Worm (Caenorhabditis elegans) whole organism, young adult: ENCODE data around the gene Y15E3A.3.

Source experiments
- B0035.1 ChIP-seq: sonication (generic microtip); optimal IDR thresholded peaks from 2 replicates; lab custom pipeline; 2016; ENCODE audit warnings: missing genetic modification characterization, mild to moderate bottlenecking, missing compliant biosample characterization, missing genotype, missing genetic modification reagents
- B0336.3 ChIP-seq: fragments of 200-800 bp; sonication (Bioruptor generic); IDR thresholded peaks from 2 replicates; pipeline ENCODE4 v1.3.6; 2022; ENCODE audit warnings: missing genetic modification characterization, missing compliant biosample characterization
- C06A6.2 ChIP-seq: fragments of 200-800 bp; sonication (Bioruptor generic); conservative IDR thresholded peaks from 2 replicates; pipeline ENCODE4 v1.3.6; 2022; ENCODE audit warnings: missing genetic modification characterization, missing compliant biosample characterization
- C17E4.6 ChIP-seq: fragments of 200-800 bp; sonication (Bioruptor generic); IDR thresholded peaks from 2 replicates; pipeline ENCODE4 v1.3.6; 2022; ENCODE audit warnings: missing genetic modification reagents, missing genetic modification characterization, missing compliant biosample characterization
- T07F8.4 ChIP-seq: sonication (generic microtip); optimal IDR thresholded peaks from 2 replicates; lab custom pipeline; 2016; ENCODE audit warnings: mild to moderate bottlenecking, missing genetic modification characterization, moderate library complexity, missing compliant biosample characterization
- Y53F4B.3 ChIP-seq: fragments of 200-800 bp; sonication (Bioruptor generic); IDR thresholded peaks from 2 replicates; pipeline ENCODE4 v1.3.6; 2022; ENCODE audit warnings: missing genetic modification reagents, missing genetic modification characterization, missing compliant biosample characterization
- Y53G8AR.9 ChIP-seq: fragments of 200-800 bp; sonication (Bioruptor generic); conservative IDR thresholded peaks from 2 replicates; pipeline ENCODE4 v1.3.6; 2022; ENCODE audit warnings: missing genetic modification reagents, missing genetic modification characterization, missing compliant biosample characterization
- aptf-3 ChIP-seq: fragments of 200-800 bp; sonication (Bioruptor generic); IDR thresholded peaks from 2 replicates; pipeline ENCODE4 v1.3.6; 2022; ENCODE audit warnings: missing genetic modification characterization, missing compliant biosample characterization
- atf-7 ChIP-seq: sonication (generic microtip); optimal IDR thresholded peaks from 2 replicates; lab custom pipeline; 2017; ENCODE audit warnings: mild to moderate bottlenecking, missing genetic modification characterization, missing compliant biosample characterization
- attf-5 ChIP-seq: fragments of 200-800 bp; sonication (Bioruptor generic); optimal IDR thresholded peaks from 2 replicates; lab custom pipeline; 2018; ENCODE audit warnings: mild to moderate bottlenecking, missing genetic modification characterization, missing compliant biosample characterization
- bed-2 ChIP-seq: fragments of 200-800 bp; sonication (Bioruptor generic); IDR thresholded peaks from 2 replicates; pipeline ENCODE4 v1.3.6; 2022; ENCODE audit warnings: missing genetic modification reagents, missing genetic modification characterization, missing compliant biosample characterization
- ceh-100 ChIP-seq: fragments of 200-800 bp; sonication (Bioruptor generic); IDR thresholded peaks from 2 replicates; pipeline ENCODE4 v1.3.6; 2022; ENCODE audit warnings: missing genetic modification reagents, missing genetic modification characterization, missing compliant biosample characterization
- ceh-79 ChIP-seq: sonication (generic microtip); optimal IDR thresholded peaks from 2 replicates; lab custom pipeline; 2017; ENCODE audit warnings: mild to moderate bottlenecking, missing genetic modification characterization, missing compliant biosample characterization
- ceh-91 ChIP-seq: fragments of 200-800 bp; sonication (Bioruptor generic); IDR thresholded peaks from 2 replicates; pipeline ENCODE4 v1.3.6; 2022; ENCODE audit warnings: missing genetic modification reagents, missing genetic modification characterization, missing compliant biosample characterization
- chd-7 ChIP-seq: sonication (generic microtip); optimal IDR thresholded peaks from 2 replicates; lab custom pipeline; 2016; ENCODE audit warnings: mild to moderate bottlenecking, missing genetic modification characterization, moderate library complexity, missing compliant biosample characterization
- dpff-1 ChIP-seq: sonication (generic microtip); optimal IDR thresholded peaks from 2 replicates; lab custom pipeline; 2017; ENCODE audit warnings: mild to moderate bottlenecking, missing genetic modification characterization, missing compliant biosample characterization
- dpl-1 ChIP-seq: fragments of 150-350 bp; optimal IDR thresholded peaks from 2 replicates; lab custom pipeline; 2014; ENCODE audit warnings: missing biosample characterization, missing genetic modification reagents, missing genetic modification characterization
- ekl-4 ChIP-seq: fragments of 200-800 bp; sonication (Bioruptor generic); IDR thresholded peaks from 2 replicates; pipeline ENCODE4 v1.3.6; 2022; ENCODE audit warnings: missing genetic modification reagents, missing genetic modification characterization, missing compliant biosample characterization
- hlh-12 ChIP-seq: sonication (generic microtip); optimal IDR thresholded peaks from 2 replicates; lab custom pipeline; 2016; ENCODE audit warnings: missing genetic modification characterization, missing compliant biosample characterization
- hlh-26 ChIP-seq: fragments of 200-800 bp; sonication (Bioruptor generic); conservative IDR thresholded peaks from 2 replicates; pipeline ENCODE4 v1.3.6; 2022; ENCODE audit warnings: missing genetic modification reagents, missing genetic modification characterization, missing compliant biosample characterization
- hmg-1.2 ChIP-seq: fragments of 200-800 bp; sonication (Bioruptor generic); IDR thresholded peaks from 2 replicates; pipeline ENCODE4 v1.3.6; 2022; ENCODE audit warnings: missing genetic modification reagents, missing genetic modification characterization, missing compliant biosample characterization
- hmg-20 ChIP-seq: fragments of 200-800 bp; sonication (Bioruptor generic); IDR thresholded peaks from 2 replicates; pipeline ENCODE4 v1.3.6; 2022; ENCODE audit warnings: missing genetic modification reagents, missing genetic modification characterization, missing compliant biosample characterization
- hsf-1 ChIP-seq: fragments of 200-800 bp; sonication (Bioruptor generic); IDR thresholded peaks from 2 replicates; pipeline ENCODE4 v1.3.6; 2022; ENCODE audit warnings: missing genetic modification reagents, missing genetic modification characterization, missing compliant biosample characterization
- let-526 ChIP-seq: fragments of 200-800 bp; sonication (Bioruptor generic); IDR thresholded peaks from 2 replicates; pipeline ENCODE4 v1.3.6; 2022; ENCODE audit warnings: missing genetic modification reagents, missing genetic modification characterization, missing compliant biosample characterization
- let-607 ChIP-seq, 2 experiments: fragments of 200-800 bp in 1 of 2; sonication (Bioruptor generic) in 1 of 2; sonication (generic microtip) in 1 of 2; optimal IDR thresholded peaks; 2 replicates each; lab custom pipeline; 2016 to 2018; ENCODE audit warnings: mild to moderate bottlenecking in 2 of 2, missing compliant biosample characterization in 2 of 2, missing genetic modification characterization in 2 of 2, moderate library complexity in 2 of 2, missing genotype in 1 of 2
- lin-26 ChIP-seq: fragments of 200-800 bp; sonication (Bioruptor generic); IDR thresholded peaks from 2 replicates; pipeline ENCODE4 v1.3.6; 2022; ENCODE audit warnings: missing genetic modification reagents, missing genetic modification characterization, missing compliant biosample characterization
- lin-35 ChIP-seq, 3 experiments: fragments of 150-350 bp in 2 of 3; sonication (generic microtip) in 1 of 3; optimal IDR thresholded peaks; 2 replicates each; lab custom pipeline; 2014 to 2018; ENCODE audit warnings: missing biosample characterization in 3 of 3, missing genetic modification characterization in 3 of 3, missing genetic modification reagents in 3 of 3
- lin-40 ChIP-seq: sonication (generic microtip); optimal IDR thresholded peaks from 2 replicates; lab custom pipeline; 2016; ENCODE audit warnings: missing genetic modification characterization, mild to moderate bottlenecking, missing compliant biosample characterization, missing genotype, missing genetic modification reagents
- lsl-1 ChIP-seq: fragments of 200-800 bp; sonication (Bioruptor generic); optimal IDR thresholded peaks from 2 replicates; lab custom pipeline; 2018; ENCODE audit warnings: mild to moderate bottlenecking, missing genetic modification characterization, moderate library complexity, missing compliant biosample characterization
- lsy-27 ChIP-seq: sonication (generic microtip); optimal IDR thresholded peaks from 2 replicates; lab custom pipeline; 2017; ENCODE audit warnings: missing genetic modification characterization, mild to moderate bottlenecking, missing compliant biosample characterization, antibody characterized with exemption, missing genotype, borderline replicate concordance; ENCODE audit not compliant: insufficient read depth
- madf-3 ChIP-seq: fragments of 200-800 bp; sonication (Bioruptor generic); IDR thresholded peaks from 2 replicates; pipeline ENCODE4 v1.3.6; 2022; ENCODE audit warnings: missing genetic modification reagents, missing genetic modification characterization, missing compliant biosample characterization
- madf-6 ChIP-seq: fragments of 200-800 bp; sonication (Bioruptor generic); IDR thresholded peaks from 2 replicates; pipeline ENCODE4 v1.3.6; 2022; ENCODE audit warnings: missing genetic modification reagents, missing genetic modification characterization, missing compliant biosample characterization
- madf-8 ChIP-seq: fragments of 200-800 bp; sonication (Bioruptor generic); conservative IDR thresholded peaks from 2 replicates; pipeline ENCODE4 v1.3.6; 2022; ENCODE audit warnings: missing genetic modification reagents, missing genetic modification characterization, missing compliant biosample characterization
- mcd-1 ChIP-seq: fragments of 200-800 bp; sonication (Bioruptor generic); IDR thresholded peaks from 2 replicates; pipeline ENCODE4 v1.3.6; 2022; ENCODE audit warnings: missing genetic modification reagents, missing genetic modification characterization, missing compliant biosample characterization
- mel-28 ChIP-seq: sonication (generic microtip); optimal IDR thresholded peaks from 2 replicates; lab custom pipeline; 2016; ENCODE audit warnings: borderline replicate concordance, mild to moderate bottlenecking, missing genetic modification characterization, missing compliant biosample characterization
- nfyb-1 ChIP-seq: fragments of 200-800 bp; sonication (Bioruptor generic); IDR thresholded peaks from 2 replicates; pipeline ENCODE4 v1.3.6; 2022; ENCODE audit warnings: missing genetic modification reagents, missing genetic modification characterization, missing compliant biosample characterization
- nhr-27 ChIP-seq: fragments of 200-800 bp; sonication (Bioruptor generic); optimal IDR thresholded peaks from 2 replicates; lab custom pipeline; 2018; ENCODE audit warnings: mild to moderate bottlenecking, missing genetic modification characterization, moderate library complexity, missing compliant biosample characterization
- rec-8 ChIP-seq, 2 experiments: sonication (generic microtip); optimal IDR thresholded peaks; 2 replicates each; lab custom pipeline; 2016; ENCODE audit warnings: mild to moderate bottlenecking in 2 of 2, missing genetic modification characterization in 2 of 2, missing genetic modification reagents in 2 of 2, missing genotype in 2 of 2, missing biosample characterization in 1 of 2, missing compliant biosample characterization in 1 of 2, moderate library complexity in 1 of 2
- rpc-1 ChIP-seq, 2 experiments: fragments of 150-350 bp in 1 of 2; sonication (generic microtip) in 1 of 2; optimal IDR thresholded peaks; 2 replicates each; lab custom pipeline; 2014 to 2018; ENCODE audit warnings: missing biosample characterization in 1 of 2, missing genetic modification characterization in 1 of 2, missing genetic modification reagents in 1 of 2, missing genotype in 1 of 2
- snpc-1.1 ChIP-seq: sonication (generic microtip); optimal IDR thresholded peaks from 2 replicates; lab custom pipeline; 2017; ENCODE audit warnings: missing genetic modification characterization, mild to moderate bottlenecking, missing compliant biosample characterization, antibody characterized with exemption, moderate library complexity, missing genotype, missing genetic modification reagents; ENCODE audit not compliant: insufficient read depth
- snpc-1.3 ChIP-seq: sonication (generic microtip); optimal IDR thresholded peaks from 2 replicates; lab custom pipeline; 2017; ENCODE audit warnings: missing genetic modification characterization, mild to moderate bottlenecking, missing compliant biosample characterization, antibody characterized with exemption, moderate library complexity, missing genotype, missing genetic modification reagents; ENCODE audit not compliant: insufficient read depth
- somi-1 ChIP-seq: fragments of 200-800 bp; sonication (Bioruptor generic); optimal IDR thresholded peaks from 2 replicates; lab custom pipeline; 2018; ENCODE audit warnings: mild to moderate bottlenecking, missing genetic modification characterization, missing compliant biosample characterization
- tlf-1 ChIP-seq: fragments of 200-800 bp; sonication (Bioruptor generic); optimal IDR thresholded peaks from 2 replicates; lab custom pipeline; 2018; ENCODE audit warnings: mild to moderate bottlenecking, missing genetic modification characterization, missing compliant biosample characterization
- xnd-1 ChIP-seq: sonication (generic microtip); optimal IDR thresholded peaks from 2 replicates; lab custom pipeline; 2016; ENCODE audit warnings: missing genotype, missing genetic modification reagents, missing genetic modification characterization, missing compliant biosample characterization
- ztf-22 ChIP-seq: fragments of 200-800 bp; sonication (Bioruptor generic); optimal IDR thresholded peaks from 2 replicates; lab custom pipeline; 2018; ENCODE audit warnings: mild to moderate bottlenecking, missing genetic modification characterization, moderate library complexity, missing compliant biosample characterization
- ztf-3 ChIP-seq: fragments of 200-800 bp; sonication (Bioruptor generic); optimal IDR thresholded peaks from 2 replicates; lab custom pipeline; 2018; ENCODE audit warnings: mild to moderate bottlenecking, missing genetic modification characterization, missing compliant biosample characterization

Y15E3A.3 gene

ce11 chrX:15353874-15354480 is 28.4 kb upstream of the Y15E3A.3 start (continued):
- TF ChIP-seq Y53G8AR.9 (GFP tag; lab: Robert Waterston, UW): peak; percentile 44; the same call in 1 of the 2 replicates
- TF ChIP-seq let-607 (tag; optimal IDR thresholded peaks at IDR 0.05; lab: Kevin White, UChicago): peak; percentile 35 to 50
- no peak for TF ChIP-seq lsy-27 (tag; lab: Kevin White, UChicago)
- no peak for TF ChIP-seq madf-6
- no peak for TF ChIP-seq nhr-27 (tag; lab: Kevin White, UChicago)
- no peak for TF ChIP-seq xnd-1 (tag; lab: Kevin White, UChicago)
- no peak for TF ChIP-seq hlh-26
- no peak for TF ChIP-seq dpl-1 (GFP tag; lab: Kevin White, UChicago)
- TF ChIP-seq B0035.1 (tag; lab: Kevin White, UChicago): peak; percentile 59
- TF ChIP-seq madf-3 (GFP tag; lab: Robert Waterston, UW): 0 out of 2 replicates have a peak, but pooled peaks have one; percentile 20
- TF ChIP-seq chd-7 (tag; lab: Kevin White, UChicago): peak; percentile 80
- peak; percentile 95 for TF ChIP-seq lin-40 (tag; lab: Kevin White, UChicago)
- no peak for TF ChIP-seq rpc-1 (optimal IDR thresholded peaks at IDR 0.05; lab: Kevin White, UChicago)
- no peak for TF ChIP-seq rpc-1 (tag; optimal IDR thresholded peaks at IDR 0.05; lab: Kevin White, UChicago)
- no peak for TF ChIP-seq Y53F4B.3 (GFP tag; lab: Robert Waterston, UW)
- no peak for TF ChIP-seq tlf-1 (GFP tag; lab: Kevin White, UChicago)
- TF ChIP-seq T07F8.4 (tag; lab: Kevin White, UChicago): no peak
- TF ChIP-seq mcd-1: peak; percentile 55
- TF ChIP-seq rec-8 (tag; optimal IDR thresholded peaks at IDR 0.05; lab: Kevin White, UChicago): no peak
- no peak for TF ChIP-seq dpff-1 (tag; lab: Kevin White, UChicago)
- no peak for TF ChIP-seq snpc-1.1 (tag; lab: Kevin White, UChicago)
- TF ChIP-seq hmg-1.2 (GFP tag; lab: Robert Waterston, UW): 0 out of 2 replicates have a peak, but pooled peaks have one; percentile 52
- no peak for TF ChIP-seq lsl-1
- TF ChIP-seq snpc-1.3 (tag; lab: Kevin White, UChicago): no peak
- no peak for TF ChIP-seq hlh-12 (tag; lab: Kevin White, UChicago)
- no peak for TF ChIP-seq ceh-91 (GFP tag; lab: Robert Waterston, UW)
- TF ChIP-seq hmg-20 (GFP tag; lab: Robert Waterston, UW): no peak
- TF ChIP-seq ceh-100 (GFP tag; lab: Robert Waterston, UW): peak; percentile 35; the same call in 1 of the 2 replicates
- no peak for TF ChIP-seq hsf-1 (GFP tag; lab: Robert Waterston, UW)
- TF ChIP-seq ceh-79 (tag; lab: Kevin White, UChicago): peak; percentile 20
- no peak for TF ChIP-seq C17E4.6 (GFP tag; lab: Robert Waterston, UW)
- peak; percentile 75 for TF ChIP-seq atf-7 (tag; lab: Kevin White, UChicago)
- TF ChIP-seq B0336.3: peak; percentile 74; the same call in 1 of the 2 replicates
- TF ChIP-seq bed-2 (GFP tag; lab: Robert Waterston, UW): peak; percentile 48; the same call in 1 of the 2 replicates
- TF ChIP-seq aptf-3 (GFP tag; lab: Robert Waterston, UW): no peak
- peak; percentile 92 for TF ChIP-seq somi-1
- TF ChIP-seq ekl-4 (GFP tag; lab: Robert Waterston, UW): no peak
- peak; percentile 56; the same call in 1 of the 2 replicates for TF ChIP-seq lin-26 (GFP tag; lab: Robert Waterston, UW)
- peak; percentile 75 for TF ChIP-seq nfyb-1 (GFP tag; lab: Robert Waterston, UW)
- TF ChIP-seq attf-5 (GFP tag; lab: Kevin White, UChicago): peak; percentile 89
- 0 out of 2 replicates have a peak, but pooled peaks have one; percentile 14 for TF ChIP-seq let-526 (GFP tag; lab: Robert Waterston, UW)
- TF ChIP-seq ztf-3 (GFP tag; lab: Kevin White, UChicago): peak; percentile 68
- TF ChIP-seq ztf-22 (GFP tag; lab: Kevin White, UChicago): peak; percentile 33
- TF ChIP-seq lin-35 (GFP tag; optimal IDR thresholded peaks at IDR 0.05; lab: Kevin White, UChicago): peak in 1 of 3 experiments; percentile 68
- no peak for TF ChIP-seq madf-8 (GFP tag; lab: Robert Waterston, UW)
- TF ChIP-seq mel-28 (tag; lab: Kevin White, UChicago): no peak
- TF ChIP-seq C06A6.2 (GFP tag; lab: Robert Waterston, UW): peak; percentile 72
